Worm (Caenorhabditis elegans): ENCODE results near the gene Y62H9A.14.
"Not testable (repeated sequence)": the region's sequence is repeated elsewhere in the genome, so short reads cannot be mapped to it uniquely, and the experiment has no call there.

Gene Y62H9A.14

ce11 chrX:11953229-11953628 is 32.2 kb downstream of the Y62H9A.14 start, which contains the start of gene T08D10.4:
TSS of gene T08D10.4 (minus strand) at chrX:11953329.
- no peak for TF ChIP-seq nhr-237 (tag; optimal IDR thresholded peaks at IDR 0.05)
- TF ChIP-seq jun-1 (tag; optimal IDR thresholded peaks at IDR 0.05) = no peak
- no peak for TF ChIP-seq sea-2 (GFP tag; optimal IDR thresholded peaks at IDR 0.05)
- no peak for TF ChIP-seq nhr-11 (tag; optimal IDR thresholded peaks at IDR 0.05)
- no peak for TF ChIP-seq hmg-11 (tag; optimal IDR thresholded peaks at IDR 0.05)
- no peak for TF ChIP-seq nhr-43 (tag; optimal IDR thresholded peaks at IDR 0.05; ENCODE audit: poor library complexity, severe bottlenecking)
- TF ChIP-seq fos-1 (tag; optimal IDR thresholded peaks at IDR 0.05) = no peak
- TF ChIP-seq nhr-23 (tag; optimal IDR thresholded peaks at IDR 0.05) = no peak
- TF ChIP-seq lin-15B (tag; optimal IDR thresholded peaks at IDR 0.05) = no peak
- TF ChIP-seq fkh-2 (tag; optimal IDR thresholded peaks at IDR 0.05) = no peak
- TF ChIP-seq snpc-4 (tag; optimal IDR thresholded peaks at IDR 0.05) = no peak
- no peak for TF ChIP-seq ceh-9 (tag; optimal IDR thresholded peaks at IDR 0.05)
- no peak for TF ChIP-seq elt-1 (tag; optimal IDR thresholded peaks at IDR 0.05)
- TF ChIP-seq skn-1 (tag; optimal IDR thresholded peaks at IDR 0.05) = no peak
- no peak for TF ChIP-seq ama-1 (optimal IDR thresholded peaks at IDR 0.05)
- TF ChIP-seq ztf-11 (tag; optimal IDR thresholded peaks at IDR 0.05) = no peak
- TF ChIP-seq nhr-77 (tag; optimal IDR thresholded peaks at IDR 0.05) = no peak
- no peak for TF ChIP-seq lin-39 (tag; optimal IDR thresholded peaks at IDR 0.05)
- TF ChIP-seq tbx-2 (tag; optimal IDR thresholded peaks at IDR 0.05) = no peak

- no peak for TF ChIP-seq egl-5 (tag; optimal IDR thresholded peaks at IDR 0.05)
- no peak for TF ChIP-seq tbx-2 (tag; optimal IDR thresholded peaks at IDR 0.05)
- no peak for TF ChIP-seq elt-3 (tag; optimal IDR thresholded peaks at IDR 0.05)
These were observed 34.1 kb downstream of the Y62H9A.14 start, which contains the start of gene T08D10.3 for ce11 chrX:11955125-11955524. TSS of gene T08D10.3 (plus strand) at chrX:11955425.

ce11 chrX:11957246-11957645 is 36.2 kb downstream of the Y62H9A.14 start, which contains the start of gene T08D10.5:
TSS of gene T08D10.5 (plus strand) at chrX:11957546.
- TF ChIP-seq mml-1 (tag; optimal IDR thresholded peaks at IDR 0.05) (no peak), egl-5 (tag; optimal IDR thresholded peaks at IDR 0.05) (no peak), fos-1 (tag; optimal IDR thresholded peaks at IDR 0.05) (no peak), ceh-16 (tag; optimal IDR thresholded peaks at IDR 0.05) (no peak), unc-39 (tag; optimal IDR thresholded peaks at IDR 0.05) (no peak), pha-4 (tag; optimal IDR thresholded peaks at IDR 0.05) (no peak), R02D3.7 (tag; optimal IDR thresholded peaks at IDR 0.05) (no peak), ZK546.5 (tag; optimal IDR thresholded peaks at IDR 0.05) (no peak), eor-1 (tag; optimal IDR thresholded peaks at IDR 0.05) (no peak), ceh-9 (tag; optimal IDR thresholded peaks at IDR 0.05) (no peak)

- TF ChIP-seq lin-39 (tag; optimal IDR thresholded peaks at IDR 0.05) (no peak), hmg-11 (tag; optimal IDR thresholded peaks at IDR 0.05) (no peak), zag-1 (tag; optimal IDR thresholded peaks at IDR 0.05) (no peak), nhr-77 (tag; optimal IDR thresholded peaks at IDR 0.05) (no peak), lin-15B (tag; optimal IDR thresholded peaks at IDR 0.05) (no peak)
These were observed 38.8 kb downstream of the Y62H9A.14 start, which contains the start of gene C49F5.8 for ce11 chrX:11959838-11960237. TSS of gene C49F5.8 (plus strand) at chrX:11960138.

ce11 chrX:11961103-11961502 is 40.1 kb downstream of the Y62H9A.14 start, which contains the start of gene C49F5.13:
TSS of gene C49F5.13 (plus strand) at chrX:11961403.
- not testable (repeated sequence) for TF ChIP-seq nhr-67, zag-1, mdl-1 (tag; optimal IDR thresholded peaks at IDR 0.05)

- TF ChIP-seq egl-5 (tag; optimal IDR thresholded peaks at IDR 0.05) (no peak), pqm-1 (tag; optimal IDR thresholded peaks at IDR 0.05) (peak; percentile 54), elt-2 (tag; optimal IDR thresholded peaks at IDR 0.05) (peak; percentile 94), zag-1 (tag; optimal IDR thresholded peaks at IDR 0.05) (no peak), R02D3.7 (tag; optimal IDR thresholded peaks at IDR 0.05) (no peak), jun-1 (tag; optimal IDR thresholded peaks at IDR 0.05) (peak; percentile 33), elt-3 (tag; optimal IDR thresholded peaks at IDR 0.05) (peak in 2 of 3 experiments; percentile 22 to 68), lin-15B (tag; optimal IDR thresholded peaks at IDR 0.05) (no peak), ceh-16 (tag; optimal IDR thresholded peaks at IDR 0.05) (no peak), ZK546.5 (tag; optimal IDR thresholded peaks at IDR 0.05) (no peak), fkh-2 (tag; optimal IDR thresholded peaks at IDR 0.05) (no peak), hmg-11 (tag; optimal IDR thresholded peaks at IDR 0.05) (no peak)
These were observed 41.2 kb downstream of the Y62H9A.14 start for ce11 chrX:11962050-11962788.
